Worm (Caenorhabditis elegans): ENCODE measurements around the gene F16G10.1.

ce11 chrII:2438944-2439343 is 34.9 kb downstream of the F16G10.1 start:
- no peak for TF ChIP-seq fkh-3 (tag; optimal IDR thresholded peaks at IDR 0.05)
- TF ChIP-seq ceh-79 (tag; optimal IDR thresholded peaks at IDR 0.05): no peak
- TF ChIP-seq F33H1.4 (GFP tag; IDR thresholded peaks at IDR 0.05): no peak
- TF ChIP-seq nfya-1 (tag; optimal IDR thresholded peaks at IDR 0.05; ENCODE audit: borderline replicate concordance, insufficient read depth): no peak
- TF ChIP-seq ama-1 (optimal IDR thresholded peaks at IDR 0.05): no peak
- no peak for TF ChIP-seq ama-1 (GFP tag; optimal IDR thresholded peaks at IDR 0.05)
